Fruit fly (Drosophila melanogaster) whole organism, embryonic: ENCODE results near the gene Pak.

Experiments
- Aef1 ChIP-seq: fragments of 200-800 bp; sonication (Bioruptor generic); IDR thresholded peaks from 3 replicates; pipeline ENCODE4 v1.3.6; 2022; ENCODE audit warnings: missing biosample characterization, missing genetic modification characterization
- Atf-2 ChIP-seq: fragments of 200-800 bp; sonication (Bioruptor generic); optimal IDR thresholded peaks from 2 replicates; lab custom pipeline; 2016; ENCODE audit warnings: missing biosample characterization, missing genetic modification characterization
- Blimp-1 ChIP-seq: fragments of 200-800 bp; sonication (Bioruptor generic); optimal IDR thresholded peaks from 3 replicates; lab custom pipeline; 2018; ENCODE audit warnings: missing biosample characterization, missing genetic modification characterization, mild to moderate bottlenecking, moderate library complexity, missing genetic modification reagents
- CG11504 ChIP-seq: fragments of 200-800 bp; sonication (Bioruptor generic); optimal IDR thresholded peaks from 3 replicates; lab custom pipeline; 2019; ENCODE audit warnings: missing biosample characterization, mild to moderate bottlenecking, missing genetic modification characterization, moderate library complexity
- CG11723 ChIP-seq: fragments of 200-800 bp; sonication (Bioruptor generic); optimal IDR thresholded peaks from 2 replicates; lab custom pipeline; 2017; ENCODE audit warnings: missing biosample characterization, mild to moderate bottlenecking, missing genetic modification characterization
- CG1233 ChIP-seq: fragments of 200-800 bp; sonication (Bioruptor generic); optimal IDR thresholded peaks from 4 replicates; lab custom pipeline; 2018; ENCODE audit warnings: missing biosample characterization, mild to moderate bottlenecking, missing genetic modification characterization
- CG12942 ChIP-seq: fragments of 200-800 bp; sonication (Bioruptor generic); optimal IDR thresholded peaks from 3 replicates; lab custom pipeline; 2016; ENCODE audit warnings: missing biosample characterization, missing genetic modification characterization
- CG13287 ChIP-seq: fragments of 200-800 bp; sonication (Bioruptor generic); IDR thresholded peaks from 2 replicates; pipeline ENCODE4 v1.3.6; 2022; ENCODE audit warnings: missing biosample characterization, missing genetic modification characterization; ENCODE audit not compliant: partially characterized antibody
- CG13894 ChIP-seq: fragments of 200-800 bp; sonication (Bioruptor generic); optimal IDR thresholded peaks from 3 replicates; lab custom pipeline; 2018; ENCODE audit warnings: missing biosample characterization, mild to moderate bottlenecking, missing genetic modification characterization, moderate library complexity
- CG15073 ChIP-seq: fragments of 200-800 bp; sonication (Bioruptor generic); optimal IDR thresholded peaks from 2 replicates; lab custom pipeline; 2016; ENCODE audit warnings: missing biosample characterization, missing genetic modification characterization
- CG1529 ChIP-seq: fragments of 200-800 bp; sonication (Bioruptor generic); optimal IDR thresholded peaks from 3 replicates; lab custom pipeline; 2018; ENCODE audit warnings: missing biosample characterization, missing genetic modification characterization
- CG15514 ChIP-seq: fragments of 200-800 bp; sonication (Bioruptor generic); optimal IDR thresholded peaks from 3 replicates; lab custom pipeline; 2017; ENCODE audit warnings: missing biosample characterization, missing genetic modification characterization, mild to moderate bottlenecking, moderate library complexity, missing genetic modification reagents
- CG16813 ChIP-seq: fragments of 200-800 bp; sonication (Bioruptor generic); IDR thresholded peaks from 3 replicates; pipeline ENCODE4 v1.3.6; 2022; ENCODE audit warnings: missing biosample characterization, missing genetic modification characterization; ENCODE audit not compliant: partially characterized antibody
- CG17612 ChIP-seq: fragments of 200-800 bp; sonication (Bioruptor generic); IDR thresholded peaks from 2 replicates; pipeline ENCODE4 v1.3.6; 2022; ENCODE audit warnings: missing biosample characterization, missing genetic modification characterization
- CG2116 ChIP-seq: fragments of 200-800 bp; sonication (Bioruptor generic); optimal IDR thresholded peaks from 3 replicates; lab custom pipeline; 2018; ENCODE audit warnings: missing biosample characterization, mild to moderate bottlenecking, missing genetic modification characterization
- CG2712 ChIP-seq: fragments of 200-800 bp; optimal IDR thresholded peaks from 3 replicates; lab custom pipeline; 2019; ENCODE audit warnings: missing biosample characterization, mild to moderate bottlenecking, missing genetic modification characterization, moderate library complexity
- CG33213 ChIP-seq: fragments of 200-800 bp; sonication (Bioruptor generic); optimal IDR thresholded peaks from 3 replicates; lab custom pipeline; 2016; ENCODE audit warnings: missing biosample characterization, missing genetic modification characterization
- CG3847 ChIP-seq: fragments of 200-800 bp; sonication (Bioruptor generic); IDR thresholded peaks from 2 replicates; pipeline ENCODE4 v1.3.6; 2022; ENCODE audit warnings: missing biosample characterization, missing genetic modification characterization
- CG4730 ChIP-seq: fragments of 200-800 bp; sonication (Bioruptor generic); IDR thresholded peaks from 2 replicates; pipeline ENCODE4 v1.3.6; 2022; ENCODE audit warnings: missing biosample characterization, missing genetic modification characterization
- CG7963 ChIP-seq: fragments of 200-800 bp; sonication (Bioruptor generic); IDR thresholded peaks from 3 replicates; pipeline ENCODE4 v1.3.6; 2022; ENCODE audit warnings: missing biosample characterization, missing genetic modification characterization; ENCODE audit not compliant: partially characterized antibody
- CoRest ChIP-seq: fragments of 200-800 bp; sonication (Bioruptor generic); optimal IDR thresholded peaks from 3 replicates; lab custom pipeline; 2018; ENCODE audit warnings: missing biosample characterization, mild to moderate bottlenecking, missing genetic modification characterization, moderate library complexity
- E2f2 ChIP-seq: fragments of 200-800 bp; sonication (Bioruptor generic); IDR thresholded peaks from 2 replicates; pipeline ENCODE4 v1.3.6; 2022; ENCODE audit warnings: missing biosample characterization, missing genetic modification characterization
- HLH4C ChIP-seq: fragments of 200-800 bp; sonication (Bioruptor generic); IDR thresholded peaks from 3 replicates; pipeline ENCODE4 v1.3.6; 2022; ENCODE audit warnings: missing biosample characterization, missing genetic modification characterization; ENCODE audit not compliant: partially characterized antibody
- MBD-R2 ChIP-seq: fragments of 200-800 bp; sonication (Bioruptor generic); IDR thresholded peaks from 2 replicates; pipeline ENCODE4 v1.3.6; 2022; ENCODE audit warnings: missing biosample characterization, missing genetic modification characterization
- MESR4 ChIP-seq: fragments of 200-800 bp; sonication (Bioruptor generic); optimal IDR thresholded peaks from 2 replicates; lab custom pipeline; 2018; ENCODE audit warnings: missing biosample characterization, mild to moderate bottlenecking, missing genetic modification characterization, moderate library complexity
- MTF-1 ChIP-seq: fragments of 200-800 bp; sonication (Bioruptor generic); optimal IDR thresholded peaks from 2 replicates; lab custom pipeline; 2018; ENCODE audit warnings: missing biosample characterization, mild to moderate bottlenecking, missing genetic modification characterization, borderline replicate concordance
- Nf-YC ChIP-seq: fragments of 200-800 bp; optimal IDR thresholded peaks from 3 replicates; lab custom pipeline; 2019; ENCODE audit warnings: missing biosample characterization, mild to moderate bottlenecking, missing genetic modification characterization, moderate library complexity
- Opbp ChIP-seq: fragments of 200-800 bp; sonication (Bioruptor generic); IDR thresholded peaks from 3 replicates; pipeline ENCODE4 v1.3.6; 2022; ENCODE audit warnings: missing biosample characterization, missing genetic modification characterization; ENCODE audit not compliant: partially characterized antibody
- PHDP ChIP-seq: fragments of 200-800 bp; sonication (Bioruptor generic); optimal IDR thresholded peaks from 3 replicates; lab custom pipeline; 2018; ENCODE audit warnings: missing biosample characterization, mild to moderate bottlenecking, missing genetic modification characterization, moderate library complexity
- Scr ChIP-seq: fragments of 200-800 bp; sonication (Bioruptor generic); IDR thresholded peaks from 2 replicates; pipeline ENCODE4 v1.3.6; 2022; ENCODE audit warnings: missing biosample characterization, missing genetic modification characterization; ENCODE audit not compliant: partially characterized antibody
- Sry-δ ChIP-seq: fragments of 200-800 bp; sonication (Bioruptor generic); optimal IDR thresholded peaks from 2 replicates; lab custom pipeline; 2016; ENCODE audit warnings: missing biosample characterization, missing genetic modification characterization
- YL-1 ChIP-seq: fragments of 200-800 bp; sonication (Bioruptor generic); optimal IDR thresholded peaks from 3 replicates; lab custom pipeline; 2017; ENCODE audit warnings: missing biosample characterization, mild to moderate bottlenecking, missing genetic modification characterization
- cad ChIP-seq: fragments of >200 bp; optimal IDR thresholded peaks from 2 replicates; lab custom pipeline; 2017; ENCODE audit warnings: missing biosample characterization, missing genetic modification characterization
- chn ChIP-seq: fragments of 200-800 bp; sonication (Bioruptor generic); optimal IDR thresholded peaks from 2 replicates; lab custom pipeline; 2016; ENCODE audit warnings: missing biosample characterization, missing genetic modification characterization
- ci ChIP-seq: fragments of 200-800 bp; sonication (Bioruptor generic); IDR thresholded peaks from 3 replicates; pipeline ENCODE4 v1.3.6; 2022; ENCODE audit warnings: missing biosample characterization, missing genetic modification characterization
- danr ChIP-seq: fragments of 200-800 bp; sonication (Bioruptor generic); IDR thresholded peaks from 2 replicates; pipeline ENCODE4 v1.3.6; 2022; ENCODE audit warnings: missing biosample characterization, missing genetic modification characterization
- ems ChIP-seq: fragments of 200-800 bp; sonication (Bioruptor generic); optimal IDR thresholded peaks from 3 replicates; lab custom pipeline; 2016; ENCODE audit warnings: missing biosample characterization, missing genetic modification characterization
- ftz-f1 ChIP-seq: fragments of 200-800 bp; sonication (Bioruptor generic); optimal IDR thresholded peaks from 2 replicates; lab custom pipeline; 2016; ENCODE audit warnings: missing biosample characterization, missing genetic modification characterization
- ind ChIP-seq: fragments of 200-800 bp; sonication (Bioruptor generic); optimal IDR thresholded peaks from 3 replicates; lab custom pipeline; 2016; ENCODE audit warnings: missing biosample characterization, missing genetic modification characterization
- jumu ChIP-seq: fragments of 200-800 bp; sonication (Bioruptor generic); optimal IDR thresholded peaks from 3 replicates; lab custom pipeline; 2016; ENCODE audit warnings: missing biosample characterization, missing genetic modification characterization
- knrl ChIP-seq: fragments of 200-800 bp; sonication (Bioruptor generic); IDR thresholded peaks from 3 replicates; pipeline ENCODE4 v1.3.6; 2022; ENCODE audit warnings: missing biosample characterization, missing genetic modification characterization; ENCODE audit not compliant: partially characterized antibody
- prd ChIP-seq, 3 experiments: fragments of >200 bp in 2 of 3; fragments of 200-800 bp in 1 of 3; sonication (Bioruptor generic) in 1 of 3; optimal IDR thresholded peaks in 2 of 3; IDR thresholded peaks in 1 of 3; 2 replicates in 2 of 3; 3 replicates in 1 of 3; pipeline versions ENCODE4 v1.3.6 to Lab custom; 2017 to 2022; ENCODE audit warnings: missing biosample characterization in 1 of 3, missing genetic modification characterization in 1 of 3
- pzg ChIP-seq: fragments of 200-800 bp; sonication (Bioruptor generic); optimal IDR thresholded peaks from 3 replicates; lab custom pipeline; 2018; ENCODE audit warnings: missing biosample characterization, mild to moderate bottlenecking, missing genetic modification characterization, moderate library complexity
- sisA ChIP-seq: fragments of 200-800 bp; sonication (Bioruptor generic); IDR thresholded peaks from 2 replicates; pipeline ENCODE4 v1.3.6; 2022; ENCODE audit warnings: missing biosample characterization, missing genetic modification characterization
- slbo ChIP-seq: fragments of 200-800 bp; sonication (Bioruptor generic); IDR thresholded peaks from 2 replicates; pipeline ENCODE4 v1.3.6; 2022; ENCODE audit warnings: missing biosample characterization, missing genetic modification characterization
- sr ChIP-seq: fragments of 200-800 bp; sonication (Bioruptor generic); IDR thresholded peaks from 3 replicates; pipeline ENCODE4 v1.3.6; 2022; ENCODE audit warnings: missing biosample characterization, missing genetic modification characterization
- tin ChIP-seq: fragments of 200-800 bp; sonication (Bioruptor generic); optimal IDR thresholded peaks from 3 replicates; lab custom pipeline; 2016; ENCODE audit warnings: missing biosample characterization, missing genetic modification characterization
- unc-4 ChIP-seq: fragments of 200-800 bp; sonication (Bioruptor generic); IDR thresholded peaks from 2 replicates; pipeline ENCODE4 v1.3.6; 2022; ENCODE audit warnings: missing biosample characterization, missing genetic modification characterization; ENCODE audit not compliant: partially characterized antibody
- vvl ChIP-seq: fragments of 200-800 bp; sonication (Bioruptor generic); IDR thresholded peaks from 2 replicates; pipeline ENCODE4 v1.3.6; 2022; ENCODE audit warnings: missing biosample characterization, missing genetic modification characterization

The Pak gene

dm6 chr3R:6350755-6351154 lies at the start of gene Pak (continued):
- TF ChIP-seq CG7963 (GFP tag; lab: Robert Waterston, UW) (peak; percentile 89), CG3847 (GFP tag; lab: Robert Waterston, UW) (0 out of 2 replicates have a peak, but pooled peaks have one; percentile 12), MBD-R2 (GFP tag; lab: Robert Waterston, UW) (peak; percentile 72), cad (GFP tag; lab: Kevin White, UChicago) (no peak), MTF-1 (GFP tag; lab: Kevin White, UChicago) (no peak), ftz-f1 (GFP tag; lab: Kevin White, UChicago) (no peak), tin (GFP tag; lab: Kevin White, UChicago) (no peak), ci (GFP tag; lab: Robert Waterston, UW) (0 out of 3 replicates have a peak, but pooled peaks have one; percentile 20), ems (no peak), CG2712 (tag; lab: Kevin White, UChicago) (peak; percentile 36), CG11504 (tag; lab: Kevin White, UChicago) (peak; percentile 4), Sry-δ (GFP tag; lab: Kevin White, UChicago) (peak; percentile 97), HLH4C (GFP tag; lab: Robert Waterston, UW) (peak; percentile 90), Opbp (peak; percentile 96), pzg (GFP tag; lab: Kevin White, UChicago) (peak; percentile 77), E2f2 (GFP tag; lab: Robert Waterston, UW) (peak; percentile 70), CG15514 (GFP tag; lab: Kevin White, UChicago) (peak; percentile 58), CoRest (tag; lab: Kevin White, UChicago) (peak; percentile 55), ind (GFP tag; lab: Kevin White, UChicago) (no peak), Blimp-1 (GFP tag; lab: Kevin White, UChicago) (no peak), slbo (GFP tag; lab: Robert Waterston, UW) (peak; percentile 33; the same call in 1 of the 2 replicates), CG2116 (GFP tag; lab: Kevin White, UChicago) (peak; percentile 56), knrl (peak; percentile 95), YL-1 (GFP tag; lab: Kevin White, UChicago) (peak; percentile 15), CG15073 (GFP tag; lab: Kevin White, UChicago) (no peak), Scr (GFP tag; lab: Robert Waterston, UW) (peak; percentile 93), CG13287 (GFP tag; lab: Robert Waterston, UW) (peak; percentile 95), CG33213 (GFP tag; lab: Kevin White, UChicago) (peak; percentile 45), unc-4 (peak; percentile 94)

dm6 chr3R:6301257-6301839 lies 49.3 kb upstream of the Pak start, which contains the start of gene Osi15:
Gene Osi15 (plus strand): TSS chr3R:6301804.
- TF ChIP-seq CG1233, result no peak
- TF ChIP-seq Aef1 (GFP tag; lab: Robert Waterston, UW), result no peak
- TF ChIP-seq prd (optimal IDR thresholded peaks at IDR 0.05; lab: Kevin White, UChicago), result no peak
- TF ChIP-seq prd (GFP tag; IDR thresholded peaks at IDR 0.05; lab: Robert Waterston, UW), result no peak
- TF ChIP-seq chn, result no peak
- no peak for TF ChIP-seq CG17612
- no peak for TF ChIP-seq PHDP (tag; lab: Kevin White, UChicago)
- no peak for TF ChIP-seq CG16813 (GFP tag; lab: Robert Waterston, UW)
- TF ChIP-seq Blimp-1 (GFP tag; lab: Kevin White, UChicago), result peak; percentile 61
- TF ChIP-seq MESR4 (GFP tag; lab: Kevin White, UChicago), result no peak
- TF ChIP-seq CG11723 (GFP tag; lab: Kevin White, UChicago), result no peak
- TF ChIP-seq CG12942 (GFP tag; lab: Kevin White, UChicago), result no peak
- no peak for TF ChIP-seq cad (GFP tag; lab: Kevin White, UChicago)
- no peak for TF ChIP-seq danr
- TF ChIP-seq sr, result 0 out of 3 replicates have a peak, but pooled peaks have one; percentile 21
- TF ChIP-seq jumu (GFP tag; lab: Kevin White, UChicago), result no peak
- TF ChIP-seq Atf-2 (GFP tag; lab: Kevin White, UChicago), result no peak
- no peak for TF ChIP-seq CG4730 (GFP tag; lab: Robert Waterston, UW)
- TF ChIP-seq CG13894, result peak; percentile 42
- peak; percentile 91 for TF ChIP-seq vvl
- no peak for TF ChIP-seq CG1529
- no peak for TF ChIP-seq sisA (GFP tag; lab: Robert Waterston, UW)
- TF ChIP-seq Nf-YC (tag; lab: Kevin White, UChicago), result no peak
